Worm (Caenorhabditis elegans) whole organism, L1 larva: ENCODE data around the gene ccep-97.

Experiments used
- C04F5.9 ChIP-seq: sonication (generic microtip); optimal IDR thresholded peaks from 2 replicates; lab custom pipeline; 2016; ENCODE audit warnings: missing genetic modification characterization, missing compliant biosample characterization
- C16A3.4 ChIP-seq: fragments of 150-350 bp; optimal IDR thresholded peaks from 2 replicates; lab custom pipeline; 2014; ENCODE audit warnings: missing biosample characterization, missing genetic modification characterization
- C34B4.2 ChIP-seq: sonication (generic microtip); optimal IDR thresholded peaks from 2 replicates; lab custom pipeline; 2017; ENCODE audit warnings: mild to moderate bottlenecking, missing genetic modification characterization, missing compliant biosample characterization
- Y116A8C.19 ChIP-seq: sonication (generic microtip); optimal IDR thresholded peaks from 2 replicates; lab custom pipeline; 2016; ENCODE audit warnings: missing compliant biosample characterization, missing genetic modification characterization, borderline replicate concordance
- blmp-1 ChIP-seq: fragments of 150-350 bp; optimal IDR thresholded peaks from 2 replicates; lab custom pipeline; 2014; ENCODE audit warnings: missing biosample characterization, missing genetic modification characterization
- ceh-8 ChIP-seq: fragments of 200-800 bp; sonication (Bioruptor generic); optimal IDR thresholded peaks from 2 replicates; lab custom pipeline; 2018; ENCODE audit warnings: mild to moderate bottlenecking, missing genetic modification characterization, moderate library complexity, missing compliant biosample characterization
- ceh-82 ChIP-seq, 3 experiments: fragments of 150-350 bp in 1 of 3; sonication (generic microtip) in 2 of 3; optimal IDR thresholded peaks; 2 replicates each; lab custom pipeline; 2014 to 2017; ENCODE audit warnings: missing biosample characterization in 3 of 3, missing genetic modification characterization in 3 of 3
- ceh-88 ChIP-seq: fragments of 200-800 bp; sonication (Bioruptor generic); IDR thresholded peaks from 2 replicates; pipeline ENCODE4 v1.3.6; 2022; ENCODE audit warnings: missing genetic modification characterization, missing compliant biosample characterization
- ceh-90 ChIP-seq: sonication (generic microtip); optimal IDR thresholded peaks from 2 replicates; lab custom pipeline; 2016; ENCODE audit warnings: missing genetic modification characterization, missing compliant biosample characterization
- dpl-1 ChIP-seq, 3 experiments: fragments of 150-350 bp in 2 of 3; sonication (generic microtip) in 1 of 3; optimal IDR thresholded peaks; 2 replicates each; lab custom pipeline; 2014 to 2017; ENCODE audit warnings: missing biosample characterization in 3 of 3, missing genetic modification characterization in 3 of 3, missing genetic modification reagents in 3 of 3
- efl-1 ChIP-seq, 4 experiments: fragments of 150-350 bp; optimal IDR thresholded peaks in 3 of 4; peaks in 1 of 4; 1 replicate in 1 of 4; 2 replicates in 3 of 4; lab custom pipeline; 2014; ENCODE audit warnings: missing biosample characterization in 2 of 4, missing genetic modification characterization in 2 of 4, missing genetic modification reagents in 2 of 4
- egl-27 ChIP-seq, 2 experiments: fragments of 150-350 bp in 1 of 2; sonication (generic microtip); optimal IDR thresholded peaks; 3 replicates each; lab custom pipeline; 2017 to 2018; ENCODE audit warnings: missing biosample characterization in 2 of 2, missing genetic modification characterization in 2 of 2, missing genetic modification reagents in 2 of 2
- elt-3 ChIP-seq, 6 experiments: fragments of 150-350 bp in 1 of 6; sonication (generic microtip); optimal IDR thresholded peaks; 2 replicates each; lab custom pipeline; 2017 to 2018; ENCODE audit warnings: missing biosample characterization in 6 of 6, missing genetic modification characterization in 6 of 6, inconsistent platforms in 1 of 6
- ets-5 ChIP-seq: fragments of 200-800 bp; sonication (Bioruptor generic); IDR thresholded peaks from 2 replicates; pipeline ENCODE4 v1.3.6; 2022; ENCODE audit warnings: missing genetic modification characterization, missing compliant biosample characterization
- fkh-8 ChIP-seq: sonication (generic microtip); optimal IDR thresholded peaks from 2 replicates; lab custom pipeline; 2016; ENCODE audit warnings: mild to moderate bottlenecking, missing genetic modification characterization, missing compliant biosample characterization
- fos-1 ChIP-seq: fragments of 150-350 bp; optimal IDR thresholded peaks from 2 replicates; lab custom pipeline; 2014; ENCODE audit warnings: missing biosample characterization, missing genetic modification characterization
- hlh-17 ChIP-seq: fragments of 200-800 bp; sonication (Bioruptor generic); optimal IDR thresholded peaks from 2 replicates; lab custom pipeline; 2018; ENCODE audit warnings: missing genetic modification characterization, mild to moderate bottlenecking, missing compliant biosample characterization, moderate library complexity, borderline replicate concordance
- hlh-4 ChIP-seq: sonication (generic microtip); optimal IDR thresholded peaks from 2 replicates; lab custom pipeline; 2016; ENCODE audit warnings: mild to moderate bottlenecking, missing genetic modification characterization, missing compliant biosample characterization
- hpl-2 ChIP-seq: fragments of 150-350 bp; optimal IDR thresholded peaks from 2 replicates; lab custom pipeline; 2014; ENCODE audit warnings: missing biosample characterization, missing genetic modification reagents, missing genetic modification characterization
- jun-1 ChIP-seq: fragments of 150-350 bp; optimal IDR thresholded peaks from 2 replicates; lab custom pipeline; 2014; ENCODE audit warnings: missing biosample characterization, missing genetic modification reagents, missing genetic modification characterization
- lin-14 ChIP-seq: fragments of 200-800 bp; sonication (Bioruptor generic); optimal IDR thresholded peaks from 2 replicates; lab custom pipeline; 2018; ENCODE audit warnings: mild to moderate bottlenecking, missing genetic modification characterization, moderate library complexity, missing compliant biosample characterization
- lin-15B ChIP-seq: fragments of 150-350 bp; sonication (generic microtip); optimal IDR thresholded peaks from 3 replicates; lab custom pipeline; 2014; ENCODE audit warnings: missing biosample characterization, missing genetic modification characterization
- lin-35 ChIP-seq, 2 experiments: fragments of 150-350 bp; optimal IDR thresholded peaks; 2 replicates each; lab custom pipeline; 2014; ENCODE audit warnings: missing biosample characterization in 2 of 2, missing genetic modification characterization in 2 of 2, missing genetic modification reagents in 2 of 2
- lin-39 ChIP-seq: fragments of 150-350 bp; optimal IDR thresholded peaks from 2 replicates; lab custom pipeline; 2014; ENCODE audit warnings: missing biosample characterization, missing genetic modification reagents, missing genetic modification characterization
- mab-9 ChIP-seq: fragments of 200-800 bp; sonication (Bioruptor generic); IDR thresholded peaks from 2 replicates; pipeline ENCODE4 v1.3.6; 2022; ENCODE audit warnings: missing genetic modification reagents, missing genetic modification characterization, missing compliant biosample characterization
- mef-2 ChIP-seq: fragments of 150-350 bp; optimal IDR thresholded peaks from 2 replicates; lab custom pipeline; 2014; ENCODE audit warnings: missing biosample characterization, missing genetic modification characterization
- mep-1 ChIP-seq: fragments of 150-350 bp; optimal IDR thresholded peaks from 2 replicates; lab custom pipeline; 2014; ENCODE audit warnings: missing biosample characterization, missing genetic modification characterization
- nhr-11 ChIP-seq: fragments of 150-350 bp; optimal IDR thresholded peaks from 2 replicates; lab custom pipeline; 2014; ENCODE audit warnings: missing biosample characterization, missing genetic modification characterization
- nhr-12 ChIP-seq: sonication (generic microtip); optimal IDR thresholded peaks from 2 replicates; lab custom pipeline; 2017; ENCODE audit warnings: missing biosample characterization, missing genetic modification characterization
- nhr-20 ChIP-seq: sonication (generic microtip); optimal IDR thresholded peaks from 2 replicates; lab custom pipeline; 2016; ENCODE audit warnings: mild to moderate bottlenecking, missing genetic modification characterization, missing compliant biosample characterization
- nhr-71 ChIP-seq: sonication (generic microtip); optimal IDR thresholded peaks from 2 replicates; lab custom pipeline; 2016; ENCODE audit warnings: mild to moderate bottlenecking, missing genetic modification characterization, moderate library complexity, missing compliant biosample characterization
- nhr-76 ChIP-seq: sonication (generic microtip); optimal IDR thresholded peaks from 2 replicates; lab custom pipeline; 2017; ENCODE audit warnings: missing biosample characterization, missing genetic modification characterization
- nhr-85 ChIP-seq: sonication (generic microtip); peaks from one replicate; lab custom pipeline; 2016; ENCODE audit warnings: missing genetic modification characterization, inconsistent platforms, missing compliant biosample characterization
- pag-3 ChIP-seq: sonication (generic microtip); optimal IDR thresholded peaks from 2 replicates; lab custom pipeline; 2017; ENCODE audit warnings: missing genetic modification characterization, mild to moderate bottlenecking, missing compliant biosample characterization, antibody characterized with exemption, borderline replicate concordance; ENCODE audit not compliant: insufficient read depth
- rnt-1 ChIP-seq: sonication (generic microtip); optimal IDR thresholded peaks from 2 replicates; lab custom pipeline; 2016; ENCODE audit warnings: mild to moderate bottlenecking, missing genetic modification characterization, moderate library complexity, missing compliant biosample characterization
- snu-23 ChIP-seq: sonication (generic microtip); optimal IDR thresholded peaks from 2 replicates; lab custom pipeline; 2016; ENCODE audit warnings: missing genetic modification characterization, missing compliant biosample characterization
- sptf-1 ChIP-seq: fragments of 150-350 bp; optimal IDR thresholded peaks from 2 replicates; lab custom pipeline; 2014; ENCODE audit warnings: missing biosample characterization, missing genetic modification characterization
- unc-62 ChIP-seq: fragments of 150-350 bp; optimal IDR thresholded peaks from 2 replicates; lab custom pipeline; 2014; ENCODE audit warnings: missing biosample characterization, missing genetic modification reagents, missing genetic modification characterization
- unc-98 ChIP-seq: fragments of 200-800 bp; sonication (Bioruptor generic); IDR thresholded peaks from 2 replicates; pipeline ENCODE4 v1.3.6; 2022; ENCODE audit warnings: missing genetic modification characterization, missing compliant biosample characterization
- xbp-1 ChIP-seq: sonication (generic microtip); optimal IDR thresholded peaks from 2 replicates; lab custom pipeline; 2016; ENCODE audit warnings: missing genetic modification characterization, missing compliant biosample characterization
- zip-4 ChIP-seq: fragments of 200-800 bp; sonication (Bioruptor generic); optimal IDR thresholded peaks from 2 replicates; lab custom pipeline; 2018; ENCODE audit warnings: mild to moderate bottlenecking, missing genetic modification characterization, moderate library complexity, missing compliant biosample characterization
- ztf-4 ChIP-seq: fragments of 150-350 bp; optimal IDR thresholded peaks from 2 replicates; lab custom pipeline; 2014; ENCODE audit warnings: missing biosample characterization, missing genetic modification characterization

ccep-97 gene

DNA sequence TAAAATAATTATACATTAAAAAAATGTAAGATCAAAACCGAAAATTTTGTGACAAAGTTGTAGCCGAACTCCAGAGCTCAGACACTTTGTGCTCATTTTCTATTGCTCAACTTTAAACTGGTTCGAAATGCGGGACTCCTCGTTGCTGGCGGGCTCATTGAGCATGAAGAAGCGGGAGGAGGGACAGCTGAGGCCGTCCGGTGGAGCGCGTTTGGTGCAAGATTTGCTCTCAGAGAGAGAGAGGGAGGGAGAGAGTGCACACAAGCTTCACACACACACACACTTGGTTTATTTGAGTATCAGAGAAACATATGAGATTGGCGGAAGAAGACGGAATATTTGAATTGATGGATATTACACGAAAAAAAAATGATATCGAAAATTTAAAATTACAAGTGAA, 7.8 kb downstream of the ccep-97 start (continued):
- TF ChIP-seq ceh-8 (GFP tag; lab: Kevin White, UChicago) (no peak), hlh-4 (tag; lab: Kevin White, UChicago) (no peak), elt-3 (tag; optimal IDR thresholded peaks at IDR 0.05; lab: Kevin White, UChicago) (no peak), jun-1 (no peak), nhr-71 (tag; lab: Kevin White, UChicago) (peak; percentile 58), hlh-17 (GFP tag; lab: Kevin White, UChicago) (no peak), rnt-1 (tag; lab: Kevin White, UChicago) (no peak), ets-5 (GFP tag; lab: Robert Waterston, UW) (no peak), mep-1 (tag; lab: Kevin White, UChicago) (peak; percentile 14), ztf-4 (tag; lab: Kevin White, UChicago) (no peak), C04F5.9 (tag; lab: Kevin White, UChicago) (no peak), egl-27 (tag; optimal IDR thresholded peaks at IDR 0.05; lab: Kevin White, UChicago) (no peak), ceh-90 (tag; lab: Kevin White, UChicago) (no peak), lin-15B (peak; percentile 47), efl-1 (optimal IDR thresholded peaks at IDR 0.05; lab: Kevin White, UChicago) (peak; percentile 41 to 51), efl-1 (GFP tag; optimal IDR thresholded peaks at IDR 0.05 in 1 of 2; lab: Kevin White, UChicago) (peak; percentile 42 to 80), xbp-1 (tag; lab: Kevin White, UChicago) (peak; percentile 1), zip-4 (GFP tag; lab: Kevin White, UChicago) (no peak), Y116A8C.19 (tag; lab: Kevin White, UChicago) (no peak), dpl-1 (GFP tag; optimal IDR thresholded peaks at IDR 0.05; lab: Kevin White, UChicago) (peak in 1 of 3 experiments; percentile 51), hpl-2 (GFP tag; lab: Kevin White, UChicago) (no peak), fos-1 (tag; lab: Kevin White, UChicago) (no peak), nhr-12 (tag; lab: Kevin White, UChicago) (no peak), sptf-1 (tag; lab: Kevin White, UChicago) (no peak), pag-3 (tag; lab: Kevin White, UChicago) (no peak), C34B4.2 (tag; lab: Kevin White, UChicago) (no peak), nhr-76 (tag; lab: Kevin White, UChicago) (no peak), mab-9 (GFP tag; lab: Robert Waterston, UW) (no peak), C16A3.4 (tag; lab: Kevin White, UChicago) (no peak), ceh-88 (no peak), lin-39 (tag; lab: Kevin White, UChicago) (no peak), unc-98 (GFP tag; lab: Robert Waterston, UW) (no peak), unc-62 (GFP tag; lab: Kevin White, UChicago) (no peak), snu-23 (GFP tag; lab: Kevin White, UChicago) (peak; percentile 55), mef-2 (no peak)

DNA sequence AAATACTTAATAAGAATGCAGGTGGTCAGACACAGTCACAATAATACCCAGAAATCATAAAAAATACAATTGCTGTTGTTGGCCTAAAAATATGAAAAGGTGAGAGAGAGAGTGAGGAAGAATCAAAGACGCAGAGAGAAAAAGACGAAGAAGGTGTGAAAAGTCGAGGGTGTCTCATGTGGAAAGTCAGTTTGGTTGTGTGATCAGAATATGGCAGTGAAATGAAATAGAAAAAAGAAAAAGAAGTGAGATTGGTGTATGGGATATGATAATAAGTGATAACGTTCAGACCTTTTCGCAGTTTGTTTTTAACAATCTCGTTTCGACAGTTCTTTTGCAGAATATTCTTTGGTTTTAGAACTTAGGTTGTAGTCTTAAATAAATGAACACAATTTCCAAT, 11.6 kb downstream of the ccep-97 start:
- TF ChIP-seq dpl-1 (GFP tag; optimal IDR thresholded peaks at IDR 0.05; lab: Kevin White, UChicago), result no peak
- TF ChIP-seq jun-1, result no peak
- TF ChIP-seq ceh-82 (tag; optimal IDR thresholded peaks at IDR 0.05; lab: Kevin White, UChicago), result no peak
- peak; percentile 29 for TF ChIP-seq fkh-8
- TF ChIP-seq snu-23 (GFP tag; lab: Kevin White, UChicago), result peak; percentile 42
- no peak for TF ChIP-seq ztf-4 (tag; lab: Kevin White, UChicago)
- peak; percentile 23 for TF ChIP-seq nhr-20
- no peak for TF ChIP-seq mef-2
- TF ChIP-seq nhr-85 (tag; lab: Kevin White, UChicago), result peak; percentile 77
- no peak for TF ChIP-seq nhr-11 (tag; lab: Kevin White, UChicago)
- peak in 1 of 2 experiments; percentile 6 for TF ChIP-seq lin-35 (GFP tag; optimal IDR thresholded peaks at IDR 0.05; lab: Kevin White, UChicago)
- TF ChIP-seq fos-1 (tag; lab: Kevin White, UChicago), result no peak
- peak; percentile 71 for TF ChIP-seq blmp-1 (tag; lab: Kevin White, UChicago)
- peak; percentile 46 for TF ChIP-seq lin-14 (GFP tag; lab: Kevin White, UChicago)
- TF ChIP-seq efl-1 (optimal IDR thresholded peaks at IDR 0.05; lab: Kevin White, UChicago), result no peak
- TF ChIP-seq efl-1 (GFP tag; optimal IDR thresholded peaks at IDR 0.05 in 1 of 2; lab: Kevin White, UChicago), result peak in 1 of 2 experiments; percentile 73
- peak; percentile 41 for TF ChIP-seq nhr-71 (tag; lab: Kevin White, UChicago)
- peak in 1 of 6 experiments; percentile 30 for TF ChIP-seq elt-3 (tag; optimal IDR thresholded peaks at IDR 0.05; lab: Kevin White, UChicago)
